Fruit fly (Drosophila melanogaster): ENCODE measurements around the gene Rubicon.

Gene Rubicon

dm6 chrX:8656550-8657431 is 20.1 kb upstream of the Rubicon start (continued):
- TF ChIP-seq h (optimal IDR thresholded peaks at IDR 0.05) (no peak), CG10565 (GFP tag; optimal IDR thresholded peaks at IDR 0.05) (peak; percentile 54), CG6254 (GFP tag; optimal IDR thresholded peaks at IDR 0.05) (peak; percentile 65), CG13424 (tag; optimal IDR thresholded peaks at IDR 0.05) (peak; percentile 81), bcd (GFP tag; optimal IDR thresholded peaks at IDR 0.05) (peak; percentile 65), CG11504 (tag; optimal IDR thresholded peaks at IDR 0.05) (peak; percentile 77), peb (GFP tag; IDR thresholded peaks at IDR 0.05) (peak; percentile 13; the same call in 1 of the 2 replicates), prd (optimal IDR thresholded peaks at IDR 0.05) (no peak), prd (GFP tag; IDR thresholded peaks at IDR 0.05) (peak; percentile 90), fd3F (GFP tag; optimal IDR thresholded peaks at IDR 0.05) (peak; percentile 3), dysf (GFP tag; IDR thresholded peaks at IDR 0.05) (peak; percentile 60), Elba2 (GFP tag; optimal IDR thresholded peaks at IDR 0.05) (no peak), exex (tag; optimal IDR thresholded peaks at IDR 0.05) (no peak), esg (GFP tag; conservative IDR thresholded peaks at IDR 0.05) (peak; percentile 60), disco-r (GFP tag; optimal IDR thresholded peaks at IDR 0.05) (peak; percentile 61), schlank (tag; optimal IDR thresholded peaks at IDR 0.05) (no peak), Xrp1 (GFP tag; IDR thresholded peaks at IDR 0.05) (peak; percentile 86), H2.0 (GFP tag; IDR thresholded peaks at IDR 0.05) (peak; percentile 59), fu2 (GFP tag; optimal IDR thresholded peaks at IDR 0.05) (peak; percentile 16), sr (GFP tag; IDR thresholded peaks at IDR 0.05) (no peak), Opbp (GFP tag; IDR thresholded peaks at IDR 0.05; ENCODE audit: partially characterized antibody) (no peak), Sry-β (GFP tag; optimal IDR thresholded peaks at IDR 0.05) (no peak), Side (GFP tag; optimal IDR thresholded peaks at IDR 0.05) (peak; percentile 55), mirr (GFP tag; optimal IDR thresholded peaks at IDR 0.05) (no peak), cato (GFP tag; optimal IDR thresholded peaks at IDR 0.05; ENCODE audit: borderline replicate concordance) (peak; percentile 63), Gsc (GFP tag; IDR thresholded peaks at IDR 0.05) (peak; percentile 51; the same call in 1 of the 2 replicates), CG3726 (GFP tag; IDR thresholded peaks at IDR 0.05) (no peak), CG11398 (GFP tag; optimal IDR thresholded peaks at IDR 0.05) (peak; percentile 28), Hey (tag; optimal IDR thresholded peaks at IDR 0.05) (no peak), psq (GFP tag; optimal IDR thresholded peaks at IDR 0.05) (peak; percentile 15), klu (GFP tag; IDR thresholded peaks at IDR 0.05) (no peak), CG6791 (GFP tag; IDR thresholded peaks at IDR 0.05; ENCODE audit: partially characterized antibody) (no peak), otp (GFP tag; IDR thresholded peaks at IDR 0.05) (peak; percentile 78), Mad (GFP tag; optimal IDR thresholded peaks at IDR 0.05) (peak; percentile 44), ind (GFP tag; optimal IDR thresholded peaks at IDR 0.05) (peak; percentile 55), CG9932 (GFP tag; IDR thresholded peaks at IDR 0.05) (no peak), wdn (GFP tag; IDR thresholded peaks at IDR 0.05) (no peak), lbe (GFP tag; optimal IDR thresholded peaks at IDR 0.05) (no peak), vvl (GFP tag; IDR thresholded peaks at IDR 0.05) (peak; percentile 75), CG18619 (GFP tag; optimal IDR thresholded peaks at IDR 0.05) (peak; percentile 48), Nf-YC (tag; optimal IDR thresholded peaks at IDR 0.05) (peak; percentile 79), Usf (GFP tag; optimal IDR thresholded peaks at IDR 0.05) (peak; percentile 61), corto (GFP tag; optimal IDR thresholded peaks at IDR 0.05) (no peak), CG4707 (GFP tag; optimal IDR thresholded peaks at IDR 0.05) (peak; percentile 43), Nf-YA (GFP tag; IDR thresholded peaks at IDR 0.05) (peak; percentile 55; the same call in 1 of the 2 replicates), kni (GFP tag; optimal IDR thresholded peaks at IDR 0.05) (no peak), so (GFP tag; IDR thresholded peaks at IDR 0.05) (peak; percentile 55; the same call in 1 of the 3 replicates), row (GFP tag; IDR thresholded peaks at IDR 0.05) (peak; percentile 74), Antp (GFP tag; optimal IDR thresholded peaks at IDR 0.05) (peak; percentile 76), CG10654 (GFP tag; optimal IDR thresholded peaks at IDR 0.05) (peak; percentile 67)
